Worm (Caenorhabditis elegans): ENCODE results near the gene best-23.

ce11 chrII:7877744-7878468 is 29.5 kb downstream of the best-23 start, which contains the start of gene T01H3.2:
- TF ChIP-seq ceh-36 (tag; optimal IDR thresholded peaks at IDR 0.05): no peak
- no peak for TF ChIP-seq B0310.2 (tag; optimal IDR thresholded peaks at IDR 0.05)
- no peak for TF ChIP-seq hmbx-1 (tag; optimal IDR thresholded peaks at IDR 0.05)
- TF ChIP-seq ama-1 (optimal IDR thresholded peaks at IDR 0.05): no peak
- TF ChIP-seq flt-1 (GFP tag; IDR thresholded peaks at IDR 0.05): no peak
- no peak for TF ChIP-seq tra-4 (tag; optimal IDR thresholded peaks at IDR 0.05)
- no peak for TF ChIP-seq F13C5.2 (tag; optimal IDR thresholded peaks at IDR 0.05)
- no peak for TF ChIP-seq sea-1 (GFP tag; conservative IDR thresholded peaks at IDR 0.05)
